Fruit fly (Drosophila melanogaster) whole organism: ENCODE measurements around the gene MFS18.

Experiments used
- CG8478 ChIP-seq: fragments of >200 bp; optimal IDR thresholded peaks from 2 replicates; lab custom pipeline; 2018; ENCODE audit warnings: inconsistent platforms
- pan ChIP-seq: fragments of >200 bp; optimal IDR thresholded peaks from 2 replicates; lab custom pipeline; 2017
- psq ChIP-seq: fragments of >200 bp; optimal IDR thresholded peaks from 2 replicates; lab custom pipeline; 2017

dm6 chr2L:4448582-4449016 lies at the start of gene MFS18:
- TF ChIP-seq psq (no peak), CG8478 (no peak), pan (no peak)
